Worm (Caenorhabditis elegans): ENCODE data around the gene nxf-2.

The nxf-2 gene

ce11 chrV:14437355-14437754, 19.7 kb upstream of the nxf-2 start:
- TF ChIP-seq B0310.2 (tag; optimal IDR thresholded peaks at IDR 0.05) (no peak), ama-1 (optimal IDR thresholded peaks at IDR 0.05) (no peak), F13C5.2 (tag; optimal IDR thresholded peaks at IDR 0.05) (no peak), hmbx-1 (tag; optimal IDR thresholded peaks at IDR 0.05) (no peak), tbx-11 (GFP tag; IDR thresholded peaks at IDR 0.05) (no peak), pes-1 (GFP tag; IDR thresholded peaks at IDR 0.05) (no peak), hnd-1 (tag; optimal IDR thresholded peaks at IDR 0.05) (no peak), flt-1 (GFP tag; IDR thresholded peaks at IDR 0.05) (no peak), hmg-4 (GFP tag; optimal IDR thresholded peaks at IDR 0.05) (no peak), tbx-37 (GFP tag; conservative IDR thresholded peaks at IDR 0.05) (no peak), ets-7 (tag; optimal IDR thresholded peaks at IDR 0.05) (no peak), ceh-36 (tag; optimal IDR thresholded peaks at IDR 0.05) (no peak), scrt-1 (GFP tag; IDR thresholded peaks at IDR 0.05) (no peak), tra-4 (tag; optimal IDR thresholded peaks at IDR 0.05) (no peak)

- no peak for TF ChIP-seq F13C5.2 (tag; optimal IDR thresholded peaks at IDR 0.05)
- no peak for TF ChIP-seq ceh-36 (tag; optimal IDR thresholded peaks at IDR 0.05)
These were observed 18.6 kb upstream of the nxf-2 start for ce11 chrV:14436195-14436594.

ce11 chrV:14433584-14433983, 15.9 kb upstream of the nxf-2 start:
- TF ChIP-seq ceh-36 (tag; optimal IDR thresholded peaks at IDR 0.05), result peak; percentile 71
- TF ChIP-seq ceh-13 (GFP tag; optimal IDR thresholded peaks at IDR 0.05), result no peak

DNA sequence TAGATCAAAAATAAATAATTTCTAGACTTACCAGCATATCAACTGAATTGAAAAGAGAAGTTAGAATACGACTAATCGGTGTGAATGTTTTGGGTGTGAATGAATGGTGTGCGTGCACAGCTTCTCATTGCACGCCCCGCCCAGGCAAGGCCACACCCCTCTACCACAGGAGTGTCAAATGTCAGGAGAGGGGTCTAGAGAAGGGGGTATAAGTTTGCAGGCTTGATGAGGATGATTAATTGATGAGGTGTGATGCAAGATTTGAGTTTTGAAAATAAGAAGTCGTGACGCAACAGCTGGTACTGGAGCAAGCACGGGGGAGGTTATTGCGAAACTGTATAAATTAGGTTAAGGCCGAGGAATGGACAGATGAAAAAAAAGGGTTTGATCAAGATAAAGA, 14.6 kb upstream of the nxf-2 start, which contains the start of gene egl-1:
Gene egl-1, minus strand, starts transcription at position 101 of the 400 bp plus-strand sequence.
- TF ChIP-seq tra-4 (tag; optimal IDR thresholded peaks at IDR 0.05) (no peak), ceh-36 (tag; optimal IDR thresholded peaks at IDR 0.05) (no peak), hnd-1 (tag; optimal IDR thresholded peaks at IDR 0.05) (no peak), B0310.2 (tag; optimal IDR thresholded peaks at IDR 0.05) (no peak)

DNA sequence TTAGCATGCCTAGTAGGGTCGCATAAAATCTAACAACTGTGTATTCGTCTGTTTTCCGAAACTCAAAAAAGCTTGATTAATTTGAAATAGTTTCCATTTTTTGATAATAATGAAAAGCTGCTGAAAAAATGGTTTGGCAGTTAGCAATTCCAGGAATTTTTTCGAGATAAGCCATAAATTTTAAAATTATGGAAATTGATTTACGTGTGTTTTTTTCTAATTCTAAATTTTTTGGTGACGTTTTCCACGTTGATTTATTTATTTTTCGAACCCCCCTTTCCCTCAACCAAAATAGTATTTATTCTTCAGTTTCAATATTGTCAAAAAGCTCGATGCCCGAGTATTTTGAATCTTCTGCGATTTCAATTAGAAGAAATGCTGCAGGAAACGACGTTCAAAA, 11.2 kb upstream of the nxf-2 start, which contains the start of gene F23B12.1:
Gene F23B12.1, plus strand, starts transcription at position 301 of the 400 bp plus-strand sequence.
- no peak for TF ChIP-seq tra-4 (tag; optimal IDR thresholded peaks at IDR 0.05)
- no peak for TF ChIP-seq ceh-13 (GFP tag; optimal IDR thresholded peaks at IDR 0.05)
- no peak for TF ChIP-seq hnd-1 (tag; optimal IDR thresholded peaks at IDR 0.05)
- no peak for TF ChIP-seq hmbx-1 (tag; optimal IDR thresholded peaks at IDR 0.05)
- TF ChIP-seq ama-1 (optimal IDR thresholded peaks at IDR 0.05), result no peak
- TF ChIP-seq flt-1 (GFP tag; IDR thresholded peaks at IDR 0.05), result no peak
- TF ChIP-seq aly-1 (tag; optimal IDR thresholded peaks at IDR 0.05), result no peak
- no peak for TF ChIP-seq tbx-37 (GFP tag; conservative IDR thresholded peaks at IDR 0.05)
- TF ChIP-seq F13C5.2 (tag; optimal IDR thresholded peaks at IDR 0.05), result no peak
- TF ChIP-seq hmg-4 (GFP tag; optimal IDR thresholded peaks at IDR 0.05), result no peak
- TF ChIP-seq pes-1 (GFP tag; IDR thresholded peaks at IDR 0.05), result no peak
- TF ChIP-seq scrt-1 (GFP tag; IDR thresholded peaks at IDR 0.05), result no peak
- TF ChIP-seq B0310.2 (tag; optimal IDR thresholded peaks at IDR 0.05), result no peak
- no peak for TF ChIP-seq tbx-11 (GFP tag; IDR thresholded peaks at IDR 0.05)
- no peak for TF ChIP-seq ets-7 (tag; optimal IDR thresholded peaks at IDR 0.05)
- TF ChIP-seq ceh-36 (tag; optimal IDR thresholded peaks at IDR 0.05), result no peak
- TF ChIP-seq sea-1 (GFP tag; conservative IDR thresholded peaks at IDR 0.05), result no peak

ce11 chrV:14427069-14427825, 9.6 kb upstream of the nxf-2 start:
- TF ChIP-seq F13C5.2 (tag; optimal IDR thresholded peaks at IDR 0.05) (no peak), ceh-36 (tag; optimal IDR thresholded peaks at IDR 0.05) (peak; percentile 34), ceh-13 (GFP tag; optimal IDR thresholded peaks at IDR 0.05) (no peak), hmbx-1 (tag; optimal IDR thresholded peaks at IDR 0.05) (no peak), flt-1 (GFP tag; IDR thresholded peaks at IDR 0.05) (no peak), ets-7 (tag; optimal IDR thresholded peaks at IDR 0.05) (no peak)

- TF ChIP-seq B0310.2 (tag; optimal IDR thresholded peaks at IDR 0.05), result no peak
- TF ChIP-seq ceh-13 (GFP tag; optimal IDR thresholded peaks at IDR 0.05), result no peak
- TF ChIP-seq tbx-11 (GFP tag; IDR thresholded peaks at IDR 0.05), result no peak
These were observed 8.4 kb upstream of the nxf-2 start for ce11 chrV:14426013-14426412.

- TF ChIP-seq tbx-11 (GFP tag; IDR thresholded peaks at IDR 0.05) (no peak), sea-1 (GFP tag; conservative IDR thresholded peaks at IDR 0.05) (no peak), pes-1 (GFP tag; IDR thresholded peaks at IDR 0.05) (0 out of 2 replicates have a peak, but pooled peaks have one; percentile 14), F13C5.2 (tag; optimal IDR thresholded peaks at IDR 0.05) (peak; percentile 51), flt-1 (GFP tag; IDR thresholded peaks at IDR 0.05) (peak; percentile 57; the same call in 1 of the 2 replicates), ceh-36 (tag; optimal IDR thresholded peaks at IDR 0.05) (no peak)
These were observed 7.4 kb upstream of the nxf-2 start, which contains the start of gene rrsr-1 for ce11 chrV:14424958-14425492. TSS of gene rrsr-1 (minus strand) at chrV:14425008.

DNA sequence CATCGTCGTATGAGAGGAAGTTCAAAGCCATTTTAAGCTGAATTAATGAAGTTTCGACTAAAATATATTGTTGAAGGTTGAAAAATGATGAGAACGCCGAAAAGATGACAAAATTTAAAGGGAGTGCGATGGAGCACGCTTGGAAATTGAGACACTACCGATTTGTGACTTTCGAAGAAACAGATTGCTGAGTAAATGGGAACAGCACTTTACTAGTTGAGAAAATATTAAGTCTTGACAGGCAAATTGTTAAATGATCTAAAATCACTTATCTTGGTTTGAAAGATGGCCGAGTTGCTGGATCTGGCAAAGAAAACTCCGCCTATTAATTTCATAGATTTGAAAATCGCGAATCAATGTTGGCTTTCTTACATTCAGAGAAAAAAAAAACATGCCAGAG, 5.6 kb upstream of the nxf-2 start, which contains the start of gene rpoa-12:
Gene rpoa-12, minus strand, starts transcription at position 37 of the 400 bp plus-strand sequence.
- peak; percentile 59; the same call in 1 of the 2 replicates for TF ChIP-seq tbx-37 (GFP tag; conservative IDR thresholded peaks at IDR 0.05)
- TF ChIP-seq scrt-1 (GFP tag; IDR thresholded peaks at IDR 0.05), result no peak
- no peak for TF ChIP-seq sea-1 (GFP tag; conservative IDR thresholded peaks at IDR 0.05)
